Fruit fly (Drosophila melanogaster) whole organism, embryonic: ENCODE measurements around the gene Tomosyn.

Experiments
- Aef1 ChIP-seq: fragments of 200-800 bp; sonication (Bioruptor generic); IDR thresholded peaks from 3 replicates; pipeline ENCODE4 v1.3.6; 2022; ENCODE audit warnings: missing biosample characterization, missing genetic modification characterization
- B-H1 ChIP-seq: fragments of 200-800 bp; sonication (Bioruptor generic); IDR thresholded peaks from 3 replicates; pipeline ENCODE4 v1.3.6; 2022; ENCODE audit warnings: missing biosample characterization, missing genetic modification characterization
- BEAF-32 ChIP-seq: fragments of 200-800 bp; sonication (Bioruptor generic); optimal IDR thresholded peaks from 3 replicates; lab custom pipeline; 2017; ENCODE audit warnings: missing biosample characterization, missing genetic modification characterization, mild to moderate bottlenecking, moderate library complexity, missing genetic modification reagents
- CG10366 ChIP-seq: fragments of 200-800 bp; sonication (Bioruptor generic); IDR thresholded peaks from 2 replicates; pipeline ENCODE4 v1.3.6; 2022; ENCODE audit warnings: missing biosample characterization, missing genetic modification characterization
- CG12769 ChIP-seq: fragments of 200-800 bp; sonication (Bioruptor generic); optimal IDR thresholded peaks from 2 replicates; lab custom pipeline; 2019; ENCODE audit warnings: missing biosample characterization, mild to moderate bottlenecking, missing genetic modification characterization, moderate library complexity
- CG13123 ChIP-seq: fragments of 200-800 bp; sonication (Bioruptor generic); optimal IDR thresholded peaks from 2 replicates; lab custom pipeline; 2016; ENCODE audit warnings: missing biosample characterization, missing genetic modification characterization
- CG13287 ChIP-seq: fragments of 200-800 bp; sonication (Bioruptor generic); IDR thresholded peaks from 2 replicates; pipeline ENCODE4 v1.3.6; 2022; ENCODE audit warnings: missing biosample characterization, missing genetic modification characterization; ENCODE audit not compliant: partially characterized antibody
- CG14667 ChIP-seq: fragments of 200-800 bp; sonication (Bioruptor generic); IDR thresholded peaks from 2 replicates; pipeline ENCODE4 v1.3.6; 2022; ENCODE audit warnings: missing biosample characterization, missing genetic modification characterization
- CG2129 ChIP-seq: fragments of 200-800 bp; sonication (Bioruptor generic); IDR thresholded peaks from 2 replicates; pipeline ENCODE4 v1.3.6; 2022; ENCODE audit warnings: missing biosample characterization, missing genetic modification characterization; ENCODE audit not compliant: partially characterized antibody
- CG2889 ChIP-seq: fragments of 200-800 bp; sonication (Bioruptor generic); IDR thresholded peaks from 3 replicates; pipeline ENCODE4 v1.3.6; 2022; ENCODE audit warnings: missing biosample characterization, missing genetic modification characterization
- CG3065 ChIP-seq: fragments of 200-800 bp; sonication (Bioruptor generic); optimal IDR thresholded peaks from 2 replicates; lab custom pipeline; 2016; ENCODE audit warnings: missing biosample characterization, missing genetic modification characterization
- CG34224 ChIP-seq: fragments of 200-800 bp; sonication (Bioruptor generic); IDR thresholded peaks from 3 replicates; pipeline ENCODE4 v1.3.6; 2022; ENCODE audit warnings: missing biosample characterization, missing genetic modification characterization; ENCODE audit not compliant: partially characterized antibody
- CG42726 ChIP-seq: fragments of 200-800 bp; sonication (Bioruptor generic); IDR thresholded peaks from 2 replicates; pipeline ENCODE4 v1.3.6; 2022; ENCODE audit warnings: missing biosample characterization, missing genetic modification characterization; ENCODE audit not compliant: partially characterized antibody
- CG4617 ChIP-seq: fragments of 200-800 bp; sonication (Bioruptor generic); optimal IDR thresholded peaks from 3 replicates; lab custom pipeline; 2016; ENCODE audit warnings: missing biosample characterization, missing genetic modification characterization, borderline replicate concordance
- CG5953 ChIP-seq: fragments of 200-800 bp; sonication (Bioruptor generic); IDR thresholded peaks from 2 replicates; pipeline ENCODE4 v1.3.6; 2022; ENCODE audit warnings: missing biosample characterization, missing genetic modification characterization
- CG8089 ChIP-seq: fragments of 200-800 bp; sonication (Bioruptor generic); optimal IDR thresholded peaks from 3 replicates; lab custom pipeline; 2016; ENCODE audit warnings: missing biosample characterization, missing genetic modification characterization
- CG8944 ChIP-seq: fragments of 200-800 bp; sonication (Bioruptor generic); optimal IDR thresholded peaks from 3 replicates; lab custom pipeline; 2016; ENCODE audit warnings: missing biosample characterization, missing genetic modification characterization
- E2f1 ChIP-seq: fragments of 200-800 bp; sonication (Bioruptor generic); IDR thresholded peaks from 2 replicates; pipeline ENCODE4 v1.3.6; 2022; ENCODE audit warnings: missing biosample characterization, missing genetic modification characterization
- Gug ChIP-seq: fragments of 200-800 bp; sonication (Bioruptor generic); IDR thresholded peaks from 4 replicates; pipeline ENCODE4 v1.3.6; 2022; ENCODE audit warnings: missing biosample characterization, missing genetic modification characterization
- Hey ChIP-seq: fragments of 200-800 bp; sonication (Bioruptor generic); optimal IDR thresholded peaks from 3 replicates; lab custom pipeline; 2018; ENCODE audit warnings: missing biosample characterization, mild to moderate bottlenecking, missing genetic modification characterization
- Hmx ChIP-seq: fragments of 200-800 bp; sonication (Bioruptor generic); optimal IDR thresholded peaks from 2 replicates; lab custom pipeline; 2016; ENCODE audit warnings: missing biosample characterization, missing genetic modification characterization
- Hr3 ChIP-seq: fragments of 200-800 bp; sonication (Bioruptor generic); optimal IDR thresholded peaks from 3 replicates; lab custom pipeline; 2016; ENCODE audit warnings: missing biosample characterization, missing genetic modification characterization
- Lhr ChIP-seq: fragments of 200-800 bp; sonication (Bioruptor generic); optimal IDR thresholded peaks from 3 replicates; lab custom pipeline; 2017; ENCODE audit warnings: mild to moderate bottlenecking, missing biosample characterization, missing genetic modification reagents, missing genetic modification characterization
- MBD-R2 ChIP-seq: fragments of 200-800 bp; sonication (Bioruptor generic); IDR thresholded peaks from 2 replicates; pipeline ENCODE4 v1.3.6; 2022; ENCODE audit warnings: missing biosample characterization, missing genetic modification characterization
- MESR4 ChIP-seq: fragments of 200-800 bp; sonication (Bioruptor generic); optimal IDR thresholded peaks from 2 replicates; lab custom pipeline; 2018; ENCODE audit warnings: missing biosample characterization, mild to moderate bottlenecking, missing genetic modification characterization, moderate library complexity
- Med ChIP-seq: fragments of 200-800 bp; sonication (Bioruptor generic); peaks from one replicate; lab custom pipeline; 2016; ENCODE audit warnings: missing biosample characterization, missing genetic modification characterization, mild to moderate bottlenecking, inconsistent platforms, moderate library complexity
- Meics ChIP-seq: fragments of 200-800 bp; sonication (Bioruptor generic); optimal IDR thresholded peaks from 2 replicates; lab custom pipeline; 2017; ENCODE audit warnings: missing biosample characterization, mild to moderate bottlenecking, missing genetic modification characterization
- NK7.1 ChIP-seq: fragments of 200-800 bp; sonication (Bioruptor generic); optimal IDR thresholded peaks from 3 replicates; lab custom pipeline; 2016; ENCODE audit warnings: missing biosample characterization, missing genetic modification characterization
- Opbp ChIP-seq: fragments of 200-800 bp; sonication (Bioruptor generic); IDR thresholded peaks from 3 replicates; pipeline ENCODE4 v1.3.6; 2022; ENCODE audit warnings: missing biosample characterization, missing genetic modification characterization; ENCODE audit not compliant: partially characterized antibody
- Pdp1 ChIP-seq, 2 experiments: fragments of 200-800 bp; sonication (Bioruptor generic); optimal IDR thresholded peaks; 3 replicates each; lab custom pipeline; 2016; ENCODE audit warnings: missing biosample characterization in 2 of 2, missing genetic modification characterization in 2 of 2, mild to moderate bottlenecking in 1 of 2, moderate library complexity in 1 of 2
- Rfx ChIP-seq: fragments of 200-800 bp; sonication (Bioruptor generic); IDR thresholded peaks from 2 replicates; pipeline ENCODE4 v1.3.6; 2022; ENCODE audit warnings: missing biosample characterization, missing genetic modification characterization
- Sin3A ChIP-seq: fragments of >200 bp; optimal IDR thresholded peaks from 2 replicates; lab custom pipeline; 2018
- Taf1 ChIP-seq: fragments of 200-800 bp; sonication (Bioruptor generic); IDR thresholded peaks from 2 replicates; pipeline ENCODE4 v1.3.6; 2022; ENCODE audit warnings: missing biosample characterization, missing genetic modification characterization
- ara ChIP-seq: fragments of 200-800 bp; sonication (Bioruptor generic); IDR thresholded peaks from 2 replicates; pipeline ENCODE4 v1.3.6; 2022; ENCODE audit warnings: missing biosample characterization, missing genetic modification characterization
- chinmo ChIP-seq: fragments of 200-800 bp; sonication (Bioruptor generic); IDR thresholded peaks from 4 replicates; pipeline ENCODE4 v1.3.6; 2022; ENCODE audit warnings: missing biosample characterization, missing genetic modification characterization; ENCODE audit not compliant: partially characterized antibody
- crp ChIP-seq, 2 experiments: fragments of 200-800 bp; sonication (Bioruptor generic); optimal IDR thresholded peaks; 2 replicates in 1 of 2; 3 replicates in 1 of 2; lab custom pipeline; 2017; ENCODE audit warnings: missing biosample characterization in 2 of 2, missing genetic modification characterization in 2 of 2, mild to moderate bottlenecking in 1 of 2, moderate library complexity in 1 of 2
- cwo ChIP-seq: fragments of 200-800 bp; sonication (Bioruptor generic); optimal IDR thresholded peaks from 3 replicates; lab custom pipeline; 2017; ENCODE audit warnings: missing biosample characterization, missing genetic modification characterization, mild to moderate bottlenecking, moderate library complexity, missing genetic modification reagents
- disco-r ChIP-seq: fragments of 200-800 bp; sonication (Bioruptor generic); optimal IDR thresholded peaks from 2 replicates; lab custom pipeline; 2016; ENCODE audit warnings: missing biosample characterization, missing genetic modification characterization
- eve ChIP-seq, 2 experiments: fragments of >200 bp; optimal IDR thresholded peaks; 2 replicates each; lab custom pipeline; 2017; ENCODE audit warnings: missing biosample characterization in 2 of 2, missing genetic modification characterization in 2 of 2
- gem ChIP-seq: fragments of 200-800 bp; sonication (Bioruptor generic); optimal IDR thresholded peaks from 2 replicates; lab custom pipeline; 2019; ENCODE audit warnings: missing biosample characterization, mild to moderate bottlenecking, missing genetic modification characterization, moderate library complexity
- h ChIP-seq: fragments of >200 bp; optimal IDR thresholded peaks from 2 replicates; lab custom pipeline; 2017
- kah ChIP-seq: fragments of 200-800 bp; sonication (Bioruptor generic); optimal IDR thresholded peaks from 2 replicates; lab custom pipeline; 2018; ENCODE audit warnings: missing biosample characterization, mild to moderate bottlenecking, missing genetic modification characterization
- ken ChIP-seq: fragments of 200-800 bp; sonication (Bioruptor generic); IDR thresholded peaks from 3 replicates; pipeline ENCODE4 v1.3.6; 2022; ENCODE audit warnings: missing biosample characterization, missing genetic modification characterization
- oc ChIP-seq: fragments of 200-800 bp; sonication (Bioruptor generic); optimal IDR thresholded peaks from 2 replicates; lab custom pipeline; 2018; ENCODE audit warnings: missing biosample characterization, mild to moderate bottlenecking, missing genetic modification characterization, moderate library complexity
- pros ChIP-seq: fragments of 200-800 bp; sonication (Bioruptor generic); optimal IDR thresholded peaks from 3 replicates; lab custom pipeline; 2019; ENCODE audit warnings: missing biosample characterization, mild to moderate bottlenecking, missing genetic modification characterization, moderate library complexity
- pzg ChIP-seq: fragments of 200-800 bp; sonication (Bioruptor generic); optimal IDR thresholded peaks from 3 replicates; lab custom pipeline; 2018; ENCODE audit warnings: missing biosample characterization, mild to moderate bottlenecking, missing genetic modification characterization, moderate library complexity
- sd ChIP-seq: fragments of 200-800 bp; sonication (Bioruptor generic); optimal IDR thresholded peaks from 3 replicates; lab custom pipeline; 2018; ENCODE audit warnings: missing biosample characterization, mild to moderate bottlenecking, missing genetic modification characterization, moderate library complexity
- so ChIP-seq: fragments of 200-800 bp; sonication (Bioruptor generic); IDR thresholded peaks from 3 replicates; pipeline ENCODE4 v1.3.6; 2022; ENCODE audit warnings: missing biosample characterization, missing genetic modification characterization
- sr ChIP-seq: fragments of 200-800 bp; sonication (Bioruptor generic); IDR thresholded peaks from 3 replicates; pipeline ENCODE4 v1.3.6; 2022; ENCODE audit warnings: missing biosample characterization, missing genetic modification characterization
- ttk ChIP-seq: fragments of 200-800 bp; sonication (Bioruptor generic); IDR thresholded peaks from 2 replicates; pipeline ENCODE4 v2.1.2; 2022; ENCODE audit warnings: missing biosample characterization, missing genetic modification characterization
- tx ChIP-seq: fragments of 200-800 bp; sonication (Bioruptor generic); optimal IDR thresholded peaks from 2 replicates; lab custom pipeline; 2016; ENCODE audit warnings: missing biosample characterization, missing genetic modification characterization

The Tomosyn gene

DNA sequence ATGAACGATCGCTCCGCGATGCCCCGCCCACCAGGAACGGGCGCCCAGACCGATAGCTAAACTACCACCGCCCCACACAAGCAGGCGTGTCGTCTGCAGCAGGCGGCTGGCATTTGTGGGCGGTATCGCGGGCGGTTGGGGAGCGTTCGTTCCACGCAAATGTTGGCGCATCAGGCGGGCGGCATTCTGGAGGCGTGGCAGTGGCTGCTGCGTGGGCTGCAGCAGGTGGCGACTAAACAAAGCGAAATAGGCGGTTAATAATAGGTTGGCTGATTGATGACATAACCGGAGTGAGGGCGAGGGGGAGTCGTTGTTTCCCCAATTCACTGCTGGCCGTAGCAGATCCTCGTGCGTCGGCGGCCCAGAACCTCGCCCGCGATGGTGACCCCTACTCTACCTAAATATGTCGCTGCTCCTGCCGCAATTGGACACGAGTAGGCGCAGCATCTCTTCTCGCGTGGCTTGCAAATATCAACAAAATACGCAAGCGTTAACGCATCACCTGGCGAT lies 36.2 kb upstream of the Tomosyn start:
- no peak for TF ChIP-seq Taf1 (GFP tag; lab: Robert Waterston, UW)
- TF ChIP-seq MBD-R2 (GFP tag; lab: Robert Waterston, UW), result peak; percentile 40
- TF ChIP-seq CG5953 (GFP tag; lab: Robert Waterston, UW), result no peak
- TF ChIP-seq B-H1 (GFP tag; lab: Robert Waterston, UW), result no peak
- no peak for TF ChIP-seq Sin3A (lab: Kevin White, UChicago)
- no peak for TF ChIP-seq ara (GFP tag; lab: Robert Waterston, UW)
- no peak for TF ChIP-seq Meics (GFP tag; lab: Kevin White, UChicago)
- no peak for TF ChIP-seq disco-r (GFP tag; lab: Kevin White, UChicago)
- TF ChIP-seq CG4617 (GFP tag; lab: Kevin White, UChicago), result peak; percentile 26
- TF ChIP-seq CG8089 (GFP tag; lab: Kevin White, UChicago), result no peak
- no peak for TF ChIP-seq h
- TF ChIP-seq CG42726, result peak; percentile 24; the same call in 1 of the 2 replicates
- TF ChIP-seq CG14667, result no peak
- TF ChIP-seq chinmo, result no peak
- TF ChIP-seq eve (GFP tag; optimal IDR thresholded peaks at IDR 0.05; lab: Kevin White, UChicago), result no peak
- no peak for TF ChIP-seq oc (tag; lab: Kevin White, UChicago)
- no peak for TF ChIP-seq Hey (tag; lab: Kevin White, UChicago)
- no peak for TF ChIP-seq sd (tag; lab: Kevin White, UChicago)
- TF ChIP-seq Rfx (GFP tag; lab: Robert Waterston, UW), result no peak
- TF ChIP-seq Pdp1 (GFP tag; optimal IDR thresholded peaks at IDR 0.05; lab: Kevin White, UChicago), result peak in 1 of 2 experiments; percentile 98
- TF ChIP-seq CG13123 (GFP tag; lab: Kevin White, UChicago), result no peak
- no peak for TF ChIP-seq tx
- TF ChIP-seq Gug, result no peak
- TF ChIP-seq Med (GFP tag; lab: Kevin White, UChicago), result peak; percentile 65
- peak; percentile 14 for TF ChIP-seq CG3065 (GFP tag; lab: Kevin White, UChicago)
- no peak for TF ChIP-seq pros
- TF ChIP-seq E2f1 (GFP tag; lab: Robert Waterston, UW), result no peak
- peak; percentile 21 for TF ChIP-seq pzg (GFP tag; lab: Kevin White, UChicago)
- TF ChIP-seq CG2129 (GFP tag; lab: Robert Waterston, UW), result no peak
- no peak for TF ChIP-seq Opbp (GFP tag; lab: Robert Waterston, UW)
- no peak for TF ChIP-seq CG8944 (GFP tag; lab: Kevin White, UChicago)
- TF ChIP-seq kah (GFP tag; lab: Kevin White, UChicago), result peak; percentile 40
- TF ChIP-seq Hr3 (GFP tag; lab: Kevin White, UChicago), result no peak
- no peak for TF ChIP-seq cwo (GFP tag; lab: Kevin White, UChicago)
- peak; percentile 93 for TF ChIP-seq sr
- TF ChIP-seq CG34224 (GFP tag; lab: Robert Waterston, UW), result peak; percentile 36; the same call in 1 of the 3 replicates
- no peak for TF ChIP-seq Aef1 (GFP tag; lab: Robert Waterston, UW)
- TF ChIP-seq ttk (GFP tag; lab: Robert Waterston, UW), result no peak
- TF ChIP-seq MESR4 (GFP tag; lab: Kevin White, UChicago), result peak; percentile 78
- TF ChIP-seq CG10366 (GFP tag; lab: Robert Waterston, UW), result no peak
- TF ChIP-seq Hmx (GFP tag; lab: Kevin White, UChicago), result no peak
- TF ChIP-seq NK7.1 (GFP tag; lab: Kevin White, UChicago), result no peak
- no peak for TF ChIP-seq BEAF-32
- no peak for TF ChIP-seq ken
- no peak for TF ChIP-seq Lhr (GFP tag; lab: Kevin White, UChicago)
- TF ChIP-seq CG12769 (tag; lab: Kevin White, UChicago), result no peak
- no peak for TF ChIP-seq gem (tag; lab: Kevin White, UChicago)
- no peak; the same call in 1 of the 2 replicates for TF ChIP-seq CG13287
- TF ChIP-seq crp (GFP tag; optimal IDR thresholded peaks at IDR 0.05; lab: Kevin White, UChicago), result no peak
- TF ChIP-seq so, result no peak
- no peak for TF ChIP-seq CG2889 (GFP tag; lab: Robert Waterston, UW)
